Worm (Caenorhabditis elegans): ENCODE results near the gene hyl-1.

The hyl-1 gene

ce11 chrIV:8506034-8506433 is 32.9 kb upstream of the hyl-1 start:
- TF ChIP-seq ceh-9 (tag; optimal IDR thresholded peaks at IDR 0.05), result no peak
- TF ChIP-seq elt-2 (tag; optimal IDR thresholded peaks at IDR 0.05), result no peak
- TF ChIP-seq tbx-2 (tag; optimal IDR thresholded peaks at IDR 0.05), result no peak
- no peak for TF ChIP-seq npax-4 (tag; optimal IDR thresholded peaks at IDR 0.05)
- TF ChIP-seq lim-6 (tag; optimal IDR thresholded peaks at IDR 0.05), result no peak
- no peak for TF ChIP-seq K02D7.2 (tag; optimal IDR thresholded peaks at IDR 0.05)
- TF ChIP-seq ttx-3 (tag; optimal IDR thresholded peaks at IDR 0.05), result no peak
- TF ChIP-seq lin-11 (tag; optimal IDR thresholded peaks at IDR 0.05), result no peak
- no peak for TF ChIP-seq unc-55 (GFP tag; optimal IDR thresholded peaks at IDR 0.05)
- no peak for TF ChIP-seq ama-1 (optimal IDR thresholded peaks at IDR 0.05)
- TF ChIP-seq dve-1 (tag; optimal IDR thresholded peaks at IDR 0.05), result no peak
- TF ChIP-seq gmeb-2 (tag; optimal IDR thresholded peaks at IDR 0.05), result no peak
- TF ChIP-seq F13H6.1 (tag; optimal IDR thresholded peaks at IDR 0.05), result no peak
- no peak for TF ChIP-seq C08G9.2 (tag; optimal IDR thresholded peaks at IDR 0.05)
- no peak for TF ChIP-seq pag-3 (tag; optimal IDR thresholded peaks at IDR 0.05; ENCODE audit: borderline replicate concordance)
- TF ChIP-seq pha-4 (tag; optimal IDR thresholded peaks at IDR 0.05), result no peak
- no peak for TF ChIP-seq ztf-16 (tag; optimal IDR thresholded peaks at IDR 0.05)

- no peak for TF ChIP-seq npax-4 (tag; optimal IDR thresholded peaks at IDR 0.05)
- TF ChIP-seq sdc-2 (tag; optimal IDR thresholded peaks at IDR 0.05), result no peak
- no peak for TF ChIP-seq che-1 (tag; optimal IDR thresholded peaks at IDR 0.05)
- no peak for TF ChIP-seq hlh-6 (tag; optimal IDR thresholded peaks at IDR 0.05)
- TF ChIP-seq pha-4 (tag; optimal IDR thresholded peaks at IDR 0.05), result no peak
- TF ChIP-seq elt-2 (tag; optimal IDR thresholded peaks at IDR 0.05), result no peak
Observed at ce11 chrIV:8510534-8510933, 28.4 kb upstream of the hyl-1 start, which contains the start of gene tag-77. tag-77 (minus strand) TSS chrIV:8510548.

- no peak for TF ChIP-seq unc-55 (GFP tag; optimal IDR thresholded peaks at IDR 0.05)
- no peak for TF ChIP-seq elt-4 (tag; optimal IDR thresholded peaks at IDR 0.05)
- no peak for TF ChIP-seq rnt-1 (tag; optimal IDR thresholded peaks at IDR 0.05)
- TF ChIP-seq ceh-9 (tag; optimal IDR thresholded peaks at IDR 0.05), result no peak
- TF ChIP-seq ceh-18 (tag; optimal IDR thresholded peaks at IDR 0.05), result no peak
- TF ChIP-seq unc-42 (tag; optimal IDR thresholded peaks at IDR 0.05), result peak; percentile 97
- TF ChIP-seq hlh-8 (tag; optimal IDR thresholded peaks at IDR 0.05), result no peak
Observed at ce11 chrIV:8511056-8511455, 27.9 kb upstream of the hyl-1 start, which contains the start of gene mes-6. mes-6 (plus strand) TSS chrIV:8511284.

ce11 chrIV:8512679-8513078 is 26.2 kb upstream of the hyl-1 start, which contains the start of gene C09G4.4:
C09G4.4 (plus strand) TSS chrIV:8512979.
- TF ChIP-seq elt-2 (tag; optimal IDR thresholded peaks at IDR 0.05), result peak; percentile 15
- TF ChIP-seq che-1 (tag; optimal IDR thresholded peaks at IDR 0.05), result no peak

- TF ChIP-seq elt-2 (tag; optimal IDR thresholded peaks at IDR 0.05) (no peak), unc-3 (GFP tag; conservative IDR thresholded peaks at IDR 0.05) (no peak), unc-3 (tag; optimal IDR thresholded peaks at IDR 0.05) (no peak), sdc-2 (tag; optimal IDR thresholded peaks at IDR 0.05) (no peak), pha-4 (tag; optimal IDR thresholded peaks at IDR 0.05) (no peak), pat-9 (tag; optimal IDR thresholded peaks at IDR 0.05) (no peak), unc-42 (tag; optimal IDR thresholded peaks at IDR 0.05) (no peak)
Observed at ce11 chrIV:8513619-8514018, 25.3 kb upstream of the hyl-1 start, which contains the start of gene cks-1. cks-1 (plus strand) TSS chrIV:8513919.

- TF ChIP-seq elt-2 (tag; optimal IDR thresholded peaks at IDR 0.05) (no peak), tbx-7 (tag; optimal IDR thresholded peaks at IDR 0.05) (no peak), K09A11.1 (tag; optimal IDR thresholded peaks at IDR 0.05; ENCODE audit: insufficient read depth) (no peak), fax-1 (tag; optimal IDR thresholded peaks at IDR 0.05) (no peak), dve-1 (tag; optimal IDR thresholded peaks at IDR 0.05) (no peak), mec-3 (tag; optimal IDR thresholded peaks at IDR 0.05; ENCODE audit: borderline replicate concordance) (no peak), pax-1 (tag; optimal IDR thresholded peaks at IDR 0.05) (no peak), ceh-22 (tag; optimal IDR thresholded peaks at IDR 0.05) (no peak), nhr-232 (tag; optimal IDR thresholded peaks at IDR 0.05) (no peak), gmeb-2 (tag; optimal IDR thresholded peaks at IDR 0.05) (no peak), ceh-45 (GFP tag; IDR thresholded peaks at IDR 0.05) (no peak), unc-3 (GFP tag; conservative IDR thresholded peaks at IDR 0.05) (no peak), unc-3 (tag; optimal IDR thresholded peaks at IDR 0.05) (no peak), ref-2 (tag; optimal IDR thresholded peaks at IDR 0.05) (no peak), ceh-9 (tag; optimal IDR thresholded peaks at IDR 0.05) (no peak)
Observed at ce11 chrIV:8514546-8514945, 24.4 kb upstream of the hyl-1 start.

Measured in whole organism, late embryonic.